Fruit fly (Drosophila melanogaster): Measurements from ENCODE around the gene CG11585.

CG11585 gene

dm6 chrX:14218045-14218483 lies 28.7 kb downstream of the CG11585 start (continued):
- TF ChIP-seq CG2678 (tag; optimal IDR thresholded peaks at IDR 0.05) (peak; percentile 92), cg (GFP tag; optimal IDR thresholded peaks at IDR 0.05) (no peak), Oaz (GFP tag; IDR thresholded peaks at IDR 0.05) (peak; percentile 62), CG8944 (GFP tag; optimal IDR thresholded peaks at IDR 0.05) (peak; percentile 58), pan (optimal IDR thresholded peaks at IDR 0.05) (no peak), pan (GFP tag; optimal IDR thresholded peaks at IDR 0.05 in 1 of 2, IDR thresholded peaks at IDR 0.05 in 1 of 2) (peak in 1 of 2 experiments; percentile 93), C15 (GFP tag; IDR thresholded peaks at IDR 0.05) (peak; percentile 81; the same call in 2 of the 3 replicates), zen (tag; optimal IDR thresholded peaks at IDR 0.05) (peak; percentile 84), CG8281 (tag; optimal IDR thresholded peaks at IDR 0.05) (peak; percentile 55), br (optimal IDR thresholded peaks at IDR 0.05) (no peak), phol (tag; optimal IDR thresholded peaks at IDR 0.05) (peak; percentile 91), tap (tag; optimal IDR thresholded peaks at IDR 0.05) (peak; percentile 86), MESR4 (GFP tag; optimal IDR thresholded peaks at IDR 0.05) (no peak), abd-A (tag; optimal IDR thresholded peaks at IDR 0.05) (no peak), Hmx (GFP tag; optimal IDR thresholded peaks at IDR 0.05) (peak; percentile 26), ERR (GFP tag; optimal IDR thresholded peaks at IDR 0.05) (no peak), dpn (GFP tag; optimal IDR thresholded peaks at IDR 0.05) (peak; percentile 83 to 86), D (optimal IDR thresholded peaks at IDR 0.05) (no peak), D (GFP tag; optimal IDR thresholded peaks at IDR 0.05) (peak; percentile 78), CG10209 (GFP tag; optimal IDR thresholded peaks at IDR 0.05) (peak; percentile 87), CG14014 (GFP tag; IDR thresholded peaks at IDR 0.05) (peak; percentile 84), tin (GFP tag; optimal IDR thresholded peaks at IDR 0.05) (peak; percentile 82), bowl (GFP tag; IDR thresholded peaks at IDR 0.05) (peak; percentile 61; the same call in 1 of the 2 replicates), BtbVII (GFP tag; optimal IDR thresholded peaks at IDR 0.05) (peak; percentile 86), CG1832 (GFP tag; optimal IDR thresholded peaks at IDR 0.05) (no peak), prd (optimal IDR thresholded peaks at IDR 0.05) (no peak), prd (GFP tag; IDR thresholded peaks at IDR 0.05) (peak; percentile 93), dmrt11E (tag; optimal IDR thresholded peaks at IDR 0.05) (peak; percentile 87), Hey (tag; optimal IDR thresholded peaks at IDR 0.05) (no peak), CG12219 (GFP tag; optimal IDR thresholded peaks at IDR 0.05) (peak; percentile 69), Ravus (GFP tag; IDR thresholded peaks at IDR 0.05) (peak; percentile 64), esg (GFP tag; conservative IDR thresholded peaks at IDR 0.05) (peak; percentile 78), Rx (GFP tag; IDR thresholded peaks at IDR 0.05) (peak; percentile 61; the same call in 1 of the 2 replicates), ato (GFP tag; IDR thresholded peaks at IDR 0.05; ENCODE audit: partially characterized antibody) (no peak), CG3407 (GFP tag; optimal IDR thresholded peaks at IDR 0.05) (peak; percentile 80), CG14441 (GFP tag; IDR thresholded peaks at IDR 0.05) (peak; percentile 83), CG7556 (GFP tag; optimal IDR thresholded peaks at IDR 0.05) (peak; percentile 91), CG1529 (GFP tag; optimal IDR thresholded peaks at IDR 0.05) (peak; percentile 64), az2 (GFP tag; optimal IDR thresholded peaks at IDR 0.05) (peak; percentile 82), CG32532 (GFP tag; IDR thresholded peaks at IDR 0.05) (peak; percentile 91), CG2116 (GFP tag; optimal IDR thresholded peaks at IDR 0.05) (peak; percentile 40), Nf-YB (GFP tag; optimal IDR thresholded peaks at IDR 0.05) (peak; percentile 72), CG17612 (GFP tag; IDR thresholded peaks at IDR 0.05) (peak; percentile 70), Camta (GFP tag; optimal IDR thresholded peaks at IDR 0.05) (peak; percentile 75), CG10431 (GFP tag; optimal IDR thresholded peaks at IDR 0.05) (no peak), jing (GFP tag; optimal IDR thresholded peaks at IDR 0.05) (peak; percentile 57), CG7745 (tag; optimal IDR thresholded peaks at IDR 0.05) (no peak), CG6272 (GFP tag; IDR thresholded peaks at IDR 0.05) (peak; percentile 64), kni (GFP tag; optimal IDR thresholded peaks at IDR 0.05) (no peak), CG34376 (GFP tag; optimal IDR thresholded peaks at IDR 0.05) (peak; percentile 50), CG8478 (optimal IDR thresholded peaks at IDR 0.05) (no peak), Dbx (GFP tag; IDR thresholded peaks at IDR 0.05) (peak; percentile 87)
